Fruit fly (Drosophila melanogaster): ENCODE results near the gene Grl36b.

The Grl36b gene

dm6 chr2L:18145253-18145652, 19.7 kb upstream of the Grl36b start (continued):
- peak; percentile 30 for TF ChIP-seq CG17186 (GFP tag; optimal IDR thresholded peaks at IDR 0.05)
- TF ChIP-seq CG12942 (GFP tag; optimal IDR thresholded peaks at IDR 0.05): peak; percentile 67
- peak; percentile 88 for TF ChIP-seq CG8388 (GFP tag; optimal IDR thresholded peaks at IDR 0.05)
- TF ChIP-seq CG30403 (GFP tag; optimal IDR thresholded peaks at IDR 0.05): peak; percentile 87
- TF ChIP-seq Nf-YB (GFP tag; optimal IDR thresholded peaks at IDR 0.05): peak; percentile 65
- TF ChIP-seq CG16815 (GFP tag; optimal IDR thresholded peaks at IDR 0.05): peak; percentile 96
- peak; percentile 74 for TF ChIP-seq tx (GFP tag; optimal IDR thresholded peaks at IDR 0.05)
- peak; percentile 55 for TF ChIP-seq CG17568 (GFP tag; optimal IDR thresholded peaks at IDR 0.05)
- TF ChIP-seq Dp (GFP tag; optimal IDR thresholded peaks at IDR 0.05): no peak
- no peak for TF ChIP-seq amos (GFP tag; IDR thresholded peaks at IDR 0.05; ENCODE audit: partially characterized antibody)
- TF ChIP-seq CG15514 (GFP tag; optimal IDR thresholded peaks at IDR 0.05): peak; percentile 52
- TF ChIP-seq CG33557 (GFP tag; optimal IDR thresholded peaks at IDR 0.05): peak; percentile 88
- no peak for TF ChIP-seq usp (GFP tag; optimal IDR thresholded peaks at IDR 0.05)
- TF ChIP-seq CG4328 (GFP tag; optimal IDR thresholded peaks at IDR 0.05): no peak
- peak; percentile 76 for TF ChIP-seq CG2120 (GFP tag; optimal IDR thresholded peaks at IDR 0.05)
- peak; percentile 88 for TF ChIP-seq jumu (GFP tag; optimal IDR thresholded peaks at IDR 0.05)
- peak; percentile 57 for TF ChIP-seq HmgZ (tag; optimal IDR thresholded peaks at IDR 0.05)
- TF ChIP-seq CG3726 (GFP tag; IDR thresholded peaks at IDR 0.05): peak; percentile 81; the same call in 2 of the 3 replicates
- TF ChIP-seq CG34376 (GFP tag; optimal IDR thresholded peaks at IDR 0.05): no peak
- TF ChIP-seq HLHmδ (GFP tag; optimal IDR thresholded peaks at IDR 0.05): no peak
- peak; percentile 47; the same call in 1 of the 2 replicates for TF ChIP-seq dati (GFP tag; IDR thresholded peaks at IDR 0.05)
- peak; percentile 89 for TF ChIP-seq Drgx (GFP tag; IDR thresholded peaks at IDR 0.05)
- TF ChIP-seq CG6175 (GFP tag; IDR thresholded peaks at IDR 0.05): peak; percentile 33; the same call in 1 of the 3 replicates
- TF ChIP-seq CG1024 (GFP tag; IDR thresholded peaks at IDR 0.05): peak; percentile 74; the same call in 1 of the 2 replicates
- no peak for TF ChIP-seq bowl (GFP tag; IDR thresholded peaks at IDR 0.05)
- peak; percentile 61 for TF ChIP-seq CG31224 (GFP tag; IDR thresholded peaks at IDR 0.05)
- TF ChIP-seq CG6813 (GFP tag; optimal IDR thresholded peaks at IDR 0.05): peak; percentile 84
- TF ChIP-seq CG11093 (GFP tag; IDR thresholded peaks at IDR 0.05): peak; percentile 76
- TF ChIP-seq salm (tag; optimal IDR thresholded peaks at IDR 0.05): peak; percentile 27
- TF ChIP-seq CG18262 (tag; optimal IDR thresholded peaks at IDR 0.05): peak; percentile 93
- peak; percentile 64 for TF ChIP-seq CG17612 (GFP tag; IDR thresholded peaks at IDR 0.05)
- TF ChIP-seq knrl (GFP tag; IDR thresholded peaks at IDR 0.05; ENCODE audit: partially characterized antibody): no peak
- TF ChIP-seq CG12744 (GFP tag; optimal IDR thresholded peaks at IDR 0.05): peak; percentile 80
- TF ChIP-seq nerfin-1 (tag; optimal IDR thresholded peaks at IDR 0.05): peak; percentile 71
- TF ChIP-seq CG7271 (tag; optimal IDR thresholded peaks at IDR 0.05): peak; percentile 88
- peak; percentile 42; the same call in 1 of the 2 replicates for TF ChIP-seq CG3847 (GFP tag; IDR thresholded peaks at IDR 0.05)
- TF ChIP-seq Lim3 (GFP tag; IDR thresholded peaks at IDR 0.05): no peak
- no peak for TF ChIP-seq Opbp (GFP tag; IDR thresholded peaks at IDR 0.05; ENCODE audit: partially characterized antibody)
- TF ChIP-seq CG12769 (tag; optimal IDR thresholded peaks at IDR 0.05): peak; percentile 66
- peak; percentile 91 for TF ChIP-seq Chrac-16 (GFP tag; optimal IDR thresholded peaks at IDR 0.05)
- peak; percentile 61; the same call in 1 of the 2 replicates for TF ChIP-seq CG14014 (GFP tag; IDR thresholded peaks at IDR 0.05)
- TF ChIP-seq Ravus (GFP tag; IDR thresholded peaks at IDR 0.05): peak; percentile 21; the same call in 1 of the 2 replicates
- TF ChIP-seq br (optimal IDR thresholded peaks at IDR 0.05): no peak
- peak; percentile 56 for TF ChIP-seq Lhr (GFP tag; optimal IDR thresholded peaks at IDR 0.05)
- peak; percentile 81 for TF ChIP-seq CG1233 (GFP tag; optimal IDR thresholded peaks at IDR 0.05)
- TF ChIP-seq hb (GFP tag; IDR thresholded peaks at IDR 0.05; ENCODE audit: partially characterized antibody): no peak
- peak; percentile 74 for TF ChIP-seq crc (GFP tag; optimal IDR thresholded peaks at IDR 0.05)
- TF ChIP-seq psq (GFP tag; optimal IDR thresholded peaks at IDR 0.05): peak; percentile 28
- no peak for TF ChIP-seq sc (optimal IDR thresholded peaks at IDR 0.05)
- peak; percentile 70 for TF ChIP-seq sc (GFP tag; optimal IDR thresholded peaks at IDR 0.05)
- TF ChIP-seq Dek (tag; optimal IDR thresholded peaks at IDR 0.05): peak; percentile 62
